Fruit fly (Drosophila melanogaster) S2 (cell line): Measurements from ENCODE around the gene CG4462.

Experiments
- CG8478 ChIP-seq: fragments of >200 bp; optimal IDR thresholded peaks from 2 replicates; lab custom pipeline; 2018
- CTCF ChIP-seq, 2 experiments: fragments of >200 bp; optimal IDR thresholded peaks; 2 replicates each; lab custom pipeline; 2018

- TF ChIP-seq CG8478 (no peak), CTCF (optimal IDR thresholded peaks at IDR 0.05; lab: Kevin White, UChicago) (no peak)
These were observed 10.6 kb upstream of the CG4462 start for dm6 chr3R:19935777-19936125.
